Worm (Caenorhabditis elegans) whole organism, L3 larva: ENCODE measurements around the gene AC3.12.

Experiments used
- elt-3 ChIP-seq, 3 experiments: fragments of 150-350 bp in 1 of 3; sonication (generic microtip) in 2 of 3; optimal IDR thresholded peaks; 2 replicates in 2 of 3; 4 replicates in 1 of 3; lab custom pipeline; 2014 to 2017; ENCODE audit warnings: missing biosample characterization in 3 of 3, missing genetic modification characterization in 3 of 3
- pha-4 ChIP-seq: fragments of 150-350 bp; optimal IDR thresholded peaks from 2 replicates; lab custom pipeline; 2014; ENCODE audit warnings: missing biosample characterization, missing genetic modification reagents, missing genetic modification characterization

DNA sequence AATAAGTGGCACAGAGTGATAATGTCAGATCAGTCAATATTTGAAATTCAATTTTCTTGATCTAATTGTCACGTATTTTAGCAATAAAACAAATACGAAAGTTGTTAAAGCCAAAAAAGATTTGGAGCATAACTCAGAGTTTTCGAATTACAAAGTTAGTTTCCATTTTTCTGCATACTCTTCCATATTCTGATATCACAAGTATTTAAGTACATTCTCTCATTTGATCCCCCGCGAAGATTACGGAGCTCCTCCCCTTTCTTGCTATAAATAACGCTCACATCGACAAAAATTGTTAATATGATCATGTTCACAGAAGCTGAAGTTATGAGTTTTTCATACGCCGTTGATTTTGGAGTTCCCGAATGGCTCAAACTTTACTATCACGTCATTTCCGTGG is 10.9 kb downstream of the AC3.12 start, which contains the start of gene sri-20:
- TF ChIP-seq elt-3 (tag; optimal IDR thresholded peaks at IDR 0.05; lab: Kevin White, UChicago) (no peak), pha-4 (no peak)
